Worm (Caenorhabditis elegans): ENCODE results near the gene C55C3.1.
A peak's percentile ranks its signal among the peaks of the same experiment; 100 is the strongest.

C55C3.1 gene

ce11 chrIV:5662886-5663285 is 46.0 kb upstream of the C55C3.1 start:
- TF ChIP-seq daf-16 (GFP tag; optimal IDR thresholded peaks at IDR 0.05) (no peak), daf-16 (tag; optimal IDR thresholded peaks at IDR 0.05) (peak; percentile 1), aha-1 (tag) (peak; percentile 94), cey-2 (tag; optimal IDR thresholded peaks at IDR 0.05; ENCODE audit: borderline replicate concordance, insufficient read depth) (no peak), nhr-11 (tag; optimal IDR thresholded peaks at IDR 0.05) (no peak), saeg-2 (GFP tag; IDR thresholded peaks at IDR 0.05) (no peak)

ce11 chrIV:5664375-5665004 is 44.4 kb upstream of the C55C3.1 start, which contains the start of gene bec-1:
Gene bec-1, minus strand, starts transcription at chrIV:5664425.
- no peak for TF ChIP-seq lin-13 (GFP tag; optimal IDR thresholded peaks at IDR 0.05)
- peak; percentile 8 for TF ChIP-seq nhr-28 (tag; optimal IDR thresholded peaks at IDR 0.05)
- peak; percentile 40 for TF ChIP-seq mxl-3 (GFP tag; optimal IDR thresholded peaks at IDR 0.05)
- no peak for TF ChIP-seq attf-4 (tag; optimal IDR thresholded peaks at IDR 0.05)
- TF ChIP-seq vab-7 (GFP tag; IDR thresholded peaks at IDR 0.05), result no peak
- TF ChIP-seq duxl-1 (tag; optimal IDR thresholded peaks at IDR 0.05; ENCODE audit: poor library complexity), result no peak
- TF ChIP-seq mdl-1 (tag; optimal IDR thresholded peaks at IDR 0.05), result no peak
- TF ChIP-seq aha-1 (tag), result peak; percentile 19
- TF ChIP-seq ceh-44 (GFP tag; IDR thresholded peaks at IDR 0.05), result no peak
- peak; percentile 31 for TF ChIP-seq hlh-11 (tag; optimal IDR thresholded peaks at IDR 0.05)
- TF ChIP-seq zfp-2 (tag; optimal IDR thresholded peaks at IDR 0.05), result no peak
- 0 out of 2 replicates have a peak, but pooled peaks have one; percentile 9 for TF ChIP-seq madf-9 (GFP tag; conservative IDR thresholded peaks at IDR 0.05)
- no peak for TF ChIP-seq nhr-111 (GFP tag; optimal IDR thresholded peaks at IDR 0.05)
- TF ChIP-seq dmd-9 (GFP tag; IDR thresholded peaks at IDR 0.05), result no peak
- 0 out of 2 replicates have a peak, but pooled peaks have one; percentile 10 for TF ChIP-seq hmg-1.1 (GFP tag; IDR thresholded peaks at IDR 0.05)
- TF ChIP-seq unc-62 (GFP tag; optimal IDR thresholded peaks at IDR 0.05 in 1 of 2), result peak in 1 of 2 experiments; percentile 28
- no peak for TF ChIP-seq unc-62 (tag; optimal IDR thresholded peaks at IDR 0.05)
- TF ChIP-seq nhr-6 (tag; optimal IDR thresholded peaks at IDR 0.05), result no peak
- 0 out of 2 replicates have a peak, but pooled peaks have one; percentile 21 for TF ChIP-seq dmd-6 (GFP tag; IDR thresholded peaks at IDR 0.05)
- TF ChIP-seq daf-16 (GFP tag; optimal IDR thresholded peaks at IDR 0.05), result no peak
- peak; percentile 10 for TF ChIP-seq daf-16 (tag; optimal IDR thresholded peaks at IDR 0.05)

ce11 chrIV:5665353-5665918 is 43.5 kb upstream of the C55C3.1 start:
- TF ChIP-seq mes-2 (tag; optimal IDR thresholded peaks at IDR 0.05; ENCODE audit: poor library complexity, severe bottlenecking), result peak; percentile 37
- no peak for TF ChIP-seq lin-39 (tag; optimal IDR thresholded peaks at IDR 0.05)
- no peak for TF ChIP-seq ceh-82 (tag; optimal IDR thresholded peaks at IDR 0.05)
- peak in 1 of 2 experiments; percentile 58 for TF ChIP-seq mdl-1 (tag; optimal IDR thresholded peaks at IDR 0.05)
- peak; percentile 69 for TF ChIP-seq nhr-11 (tag; optimal IDR thresholded peaks at IDR 0.05)
- peak; percentile 61 for TF ChIP-seq nhr-25 (tag; optimal IDR thresholded peaks at IDR 0.05; ENCODE audit: borderline replicate concordance, insufficient read depth)
- no peak for TF ChIP-seq snpc-4 (tag; optimal IDR thresholded peaks at IDR 0.05)
- no peak for TF ChIP-seq vab-7 (GFP tag; IDR thresholded peaks at IDR 0.05)
- peak in 1 of 2 experiments; percentile 58 for TF ChIP-seq hif-1 (tag; optimal IDR thresholded peaks at IDR 0.05)
- TF ChIP-seq lin-29 (GFP tag; IDR thresholded peaks at IDR 0.05), result no peak
- no peak for TF ChIP-seq egl-27 (tag; optimal IDR thresholded peaks at IDR 0.05)
- no peak for TF ChIP-seq F26F4.8 (GFP tag; conservative IDR thresholded peaks at IDR 0.05)
- peak; percentile 47 for TF ChIP-seq hlh-30 (tag; optimal IDR thresholded peaks at IDR 0.05; ENCODE audit: insufficient read depth)
- TF ChIP-seq ztf-7 (tag; optimal IDR thresholded peaks at IDR 0.05), result no peak
- TF ChIP-seq nhr-76 (tag; optimal IDR thresholded peaks at IDR 0.05), result no peak
- TF ChIP-seq egl-43 (GFP tag; IDR thresholded peaks at IDR 0.05), result no peak
- TF ChIP-seq fkh-10 (GFP tag; optimal IDR thresholded peaks at IDR 0.05), result no peak
- TF ChIP-seq pha-4 (GFP tag; IDR thresholded peaks at IDR 0.05), result no peak
- TF ChIP-seq pha-4 (tag; optimal IDR thresholded peaks at IDR 0.05), result no peak
- peak; percentile 74 for TF ChIP-seq nhr-28 (tag; optimal IDR thresholded peaks at IDR 0.05)
- peak; percentile 43 for TF ChIP-seq nhr-6 (tag; optimal IDR thresholded peaks at IDR 0.05)
- TF ChIP-seq ceh-32 (tag; optimal IDR thresholded peaks at IDR 0.05; ENCODE audit: poor library complexity), result no peak
- no peak for TF ChIP-seq F10B5.3 (tag; optimal IDR thresholded peaks at IDR 0.05)
- TF ChIP-seq ama-1 (optimal IDR thresholded peaks at IDR 0.05), result no peak
- no peak for TF ChIP-seq set-16 (GFP tag; IDR thresholded peaks at IDR 0.05)
- no peak for TF ChIP-seq nhr-102 (tag; optimal IDR thresholded peaks at IDR 0.05)
- TF ChIP-seq zag-1 (tag; optimal IDR thresholded peaks at IDR 0.05), result no peak
